Fruit fly (Drosophila melanogaster): ENCODE results near the gene Gr93b.

Gene Gr93b

DNA sequence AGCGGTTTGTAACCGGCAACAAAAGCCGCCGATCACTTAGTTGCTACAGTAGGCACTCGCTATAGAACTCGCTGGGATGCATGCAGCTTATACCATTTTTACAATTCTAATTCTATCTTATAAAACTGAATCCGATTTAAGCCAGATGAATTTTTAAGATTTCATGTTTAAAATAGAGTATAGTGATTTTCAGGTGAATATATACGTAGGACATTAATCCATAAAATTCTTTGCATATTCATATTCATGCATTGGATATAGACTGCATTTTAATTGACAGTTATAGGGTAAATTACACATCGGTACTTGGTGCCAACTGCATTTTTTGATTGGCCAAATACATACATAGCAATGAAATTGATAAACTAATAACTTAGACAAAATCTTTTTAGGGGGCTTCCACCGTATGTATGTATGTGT is 44.0 kb upstream of the Gr93b start (continued):
- TF ChIP-seq seq (GFP tag; IDR thresholded peaks at IDR 0.05): no peak
- peak; percentile 60 for TF ChIP-seq CG30403 (GFP tag; optimal IDR thresholded peaks at IDR 0.05)
- TF ChIP-seq wek (GFP tag; optimal IDR thresholded peaks at IDR 0.05): no peak
- no peak for TF ChIP-seq sd (tag; optimal IDR thresholded peaks at IDR 0.05)
- TF ChIP-seq crp (GFP tag; optimal IDR thresholded peaks at IDR 0.05): no peak
- TF ChIP-seq CG16813 (GFP tag; IDR thresholded peaks at IDR 0.05; ENCODE audit: partially characterized antibody): no peak
- no peak for TF ChIP-seq kah (GFP tag; optimal IDR thresholded peaks at IDR 0.05)
- TF ChIP-seq CG12104 (GFP tag; optimal IDR thresholded peaks at IDR 0.05): no peak
- no peak for TF ChIP-seq abd-A (tag; optimal IDR thresholded peaks at IDR 0.05)
- no peak for TF ChIP-seq Usf (GFP tag; optimal IDR thresholded peaks at IDR 0.05)
- TF ChIP-seq CG11723 (GFP tag; optimal IDR thresholded peaks at IDR 0.05): no peak
- no peak for TF ChIP-seq NC2β (GFP tag; optimal IDR thresholded peaks at IDR 0.05)
- no peak for TF ChIP-seq Mes4 (GFP tag; optimal IDR thresholded peaks at IDR 0.05)
- no peak for TF ChIP-seq Sox102F (GFP tag; optimal IDR thresholded peaks at IDR 0.05)
- peak; percentile 40 for TF ChIP-seq Asciz (GFP tag; optimal IDR thresholded peaks at IDR 0.05)
- 0 out of 2 replicates have a peak, but pooled peaks have one; percentile 24 for TF ChIP-seq onecut (GFP tag; IDR thresholded peaks at IDR 0.05)
- no peak for TF ChIP-seq CG3281 (GFP tag; optimal IDR thresholded peaks at IDR 0.05)
- TF ChIP-seq Elba2 (GFP tag; optimal IDR thresholded peaks at IDR 0.05): no peak
- TF ChIP-seq CG5245 (GFP tag; optimal IDR thresholded peaks at IDR 0.05): peak; percentile 33
- TF ChIP-seq ap (GFP tag; IDR thresholded peaks at IDR 0.05): no peak
- TF ChIP-seq B-H1 (GFP tag; IDR thresholded peaks at IDR 0.05): peak; percentile 29; the same call in 1 of the 3 replicates
- peak; percentile 11 for TF ChIP-seq CG2120 (GFP tag; optimal IDR thresholded peaks at IDR 0.05)
- no peak for TF ChIP-seq CG10462 (GFP tag; optimal IDR thresholded peaks at IDR 0.05)
- TF ChIP-seq Adf1 (GFP tag; IDR thresholded peaks at IDR 0.05): 0 out of 2 replicates have a peak, but pooled peaks have one; percentile 1
- no peak for TF ChIP-seq unc-4 (GFP tag; IDR thresholded peaks at IDR 0.05; ENCODE audit: partially characterized antibody)
- no peak for TF ChIP-seq bigmax (GFP tag; optimal IDR thresholded peaks at IDR 0.05)
- TF ChIP-seq CG15601 (tag; optimal IDR thresholded peaks at IDR 0.05): peak; percentile 1
- TF ChIP-seq trh (GFP tag; optimal IDR thresholded peaks at IDR 0.05): no peak
- TF ChIP-seq Bdp1 (GFP tag; optimal IDR thresholded peaks at IDR 0.05): no peak
- peak; percentile 55 for TF ChIP-seq slbo (GFP tag; IDR thresholded peaks at IDR 0.05)
- 0 out of 2 replicates have a peak, but pooled peaks have one; percentile 23 for TF ChIP-seq CG10959 (GFP tag; IDR thresholded peaks at IDR 0.05)
- no peak for TF ChIP-seq run (tag; optimal IDR thresholded peaks at IDR 0.05)
- TF ChIP-seq her (GFP tag; optimal IDR thresholded peaks at IDR 0.05): no peak
- TF ChIP-seq CG8944 (GFP tag; optimal IDR thresholded peaks at IDR 0.05): peak; percentile 49
- TF ChIP-seq toy (GFP tag; IDR thresholded peaks at IDR 0.05): no peak
- TF ChIP-seq CG8478 (optimal IDR thresholded peaks at IDR 0.05): no peak
- TF ChIP-seq sna (GFP tag; IDR thresholded peaks at IDR 0.05; ENCODE audit: partially characterized antibody): no peak
- no peak for TF ChIP-seq cato (GFP tag; optimal IDR thresholded peaks at IDR 0.05; ENCODE audit: borderline replicate concordance)
- no peak for TF ChIP-seq Lhr (GFP tag; optimal IDR thresholded peaks at IDR 0.05)
- TF ChIP-seq scrt (GFP tag; optimal IDR thresholded peaks at IDR 0.05): no peak
- TF ChIP-seq CG11247 (GFP tag; IDR thresholded peaks at IDR 0.05): no peak
- TF ChIP-seq insv (GFP tag; optimal IDR thresholded peaks at IDR 0.05): no peak
- TF ChIP-seq CG12219 (GFP tag; optimal IDR thresholded peaks at IDR 0.05): no peak
- no peak for TF ChIP-seq CrebB (tag; optimal IDR thresholded peaks at IDR 0.05)
- TF ChIP-seq CG9437 (GFP tag; optimal IDR thresholded peaks at IDR 0.05): no peak
- TF ChIP-seq CG4404 (GFP tag; IDR thresholded peaks at IDR 0.05): peak; percentile 25; the same call in 1 of the 2 replicates
- TF ChIP-seq CG17328 (GFP tag; IDR thresholded peaks at IDR 0.05): peak; percentile 41; the same call in 1 of the 2 replicates
- no peak for TF ChIP-seq pros (GFP tag; optimal IDR thresholded peaks at IDR 0.05)
- TF ChIP-seq Oli (tag; optimal IDR thresholded peaks at IDR 0.05): peak; percentile 28
- TF ChIP-seq danr (GFP tag; IDR thresholded peaks at IDR 0.05): peak; percentile 24; the same call in 1 of the 2 replicates
- no peak for TF ChIP-seq MTF-1 (GFP tag; optimal IDR thresholded peaks at IDR 0.05; ENCODE audit: borderline replicate concordance)
